Fruit fly (Drosophila melanogaster) whole organism, adult: Measurements from ENCODE around the gene CG4613.

Source experiments
- CG7101 ChIP-seq: fragments of 200-800 bp; sonication (Bioruptor generic); optimal IDR thresholded peaks from 2 replicates; lab custom pipeline; 2018; ENCODE audit warnings: missing biosample characterization, mild to moderate bottlenecking, missing genetic modification characterization, moderate library complexity
- cnc ChIP-seq, 2 experiments: fragments of >200 bp; optimal IDR thresholded peaks; 2 replicates each; lab custom pipeline; 2017

dm6 chr3L:14551621-14552020 is 30.1 kb upstream of the CG4613 start:
- no peak for TF ChIP-seq CG7101 (tag; lab: Kevin White, UChicago)
- no peak for TF ChIP-seq cnc (optimal IDR thresholded peaks at IDR 0.05; lab: Kevin White, UChicago)
